Fruit fly (Drosophila melanogaster): ENCODE data around the gene Pka-C1.

- TF ChIP-seq psq (optimal IDR thresholded peaks at IDR 0.05) (no peak), h (optimal IDR thresholded peaks at IDR 0.05) (no peak), ttk (optimal IDR thresholded peaks at IDR 0.05) (no peak), Myc (optimal IDR thresholded peaks at IDR 0.05) (no peak), Sin3A (optimal IDR thresholded peaks at IDR 0.05) (no peak), insv (optimal IDR thresholded peaks at IDR 0.05) (no peak)
These were observed 3.4 kb downstream of the Pka-C1 start for dm6 chr2L:9695723-9696122.
